Fruit fly (Drosophila melanogaster) whole organism, embryonic: ENCODE data around the gene Obp99d.

Source experiments
- Ada2b ChIP-seq: fragments of 200-800 bp; sonication (Bioruptor generic); IDR thresholded peaks from 2 replicates; pipeline ENCODE4 v1.3.6; 2022; ENCODE audit warnings: missing biosample characterization, missing genetic modification characterization
- Adf1 ChIP-seq: fragments of 200-800 bp; sonication (Bioruptor generic); IDR thresholded peaks from 2 replicates; pipeline ENCODE4 v1.3.6; 2022; ENCODE audit warnings: missing biosample characterization, missing genetic modification characterization
- Atf6 ChIP-seq: fragments of 200-800 bp; sonication (Bioruptor generic); IDR thresholded peaks from 2 replicates; pipeline ENCODE4 v1.3.6; 2022; ENCODE audit warnings: missing biosample characterization, missing genetic modification characterization
- CG10366 ChIP-seq: fragments of 200-800 bp; sonication (Bioruptor generic); IDR thresholded peaks from 2 replicates; pipeline ENCODE4 v1.3.6; 2022; ENCODE audit warnings: missing biosample characterization, missing genetic modification characterization
- CG11085 ChIP-seq: fragments of 200-800 bp; sonication (Bioruptor generic); IDR thresholded peaks from 2 replicates; pipeline ENCODE4 v1.3.6; 2022; ENCODE audit warnings: missing biosample characterization, missing genetic modification characterization
- CG11696 ChIP-seq: fragments of 200-800 bp; sonication (Bioruptor generic); IDR thresholded peaks from 2 replicates; pipeline ENCODE4 v1.3.6; 2022; ENCODE audit warnings: missing biosample characterization, missing genetic modification characterization
- CG12391 ChIP-seq: fragments of 200-800 bp; sonication (Bioruptor generic); optimal IDR thresholded peaks from 3 replicates; lab custom pipeline; 2018; ENCODE audit warnings: missing biosample characterization, mild to moderate bottlenecking, missing genetic modification characterization, moderate library complexity
- CG14441 ChIP-seq: fragments of 200-800 bp; sonication (Bioruptor generic); IDR thresholded peaks from 2 replicates; pipeline ENCODE4 v1.3.6; 2022; ENCODE audit warnings: missing biosample characterization, missing genetic modification characterization
- CG14965 ChIP-seq: fragments of 200-800 bp; sonication (Bioruptor generic); optimal IDR thresholded peaks from 2 replicates; lab custom pipeline; 2016; ENCODE audit warnings: missing biosample characterization, missing genetic modification characterization, borderline replicate concordance
- CG1602 ChIP-seq: fragments of 200-800 bp; sonication (Bioruptor generic); optimal IDR thresholded peaks from 3 replicates; lab custom pipeline; 2016; ENCODE audit warnings: missing biosample characterization, missing genetic modification characterization
- CG17186 ChIP-seq: fragments of 200-800 bp; sonication (Bioruptor generic); optimal IDR thresholded peaks from 3 replicates; lab custom pipeline; 2017; ENCODE audit warnings: missing biosample characterization, missing genetic modification reagents, missing genetic modification characterization
- CG30403 ChIP-seq: fragments of 200-800 bp; sonication (Bioruptor generic); optimal IDR thresholded peaks from 3 replicates; lab custom pipeline; 2016; ENCODE audit warnings: missing biosample characterization, missing genetic modification characterization
- CG3838 ChIP-seq: fragments of 200-800 bp; sonication (Bioruptor generic); optimal IDR thresholded peaks from 3 replicates; lab custom pipeline; 2016; ENCODE audit warnings: missing biosample characterization, missing genetic modification characterization
- CG5180 ChIP-seq: fragments of 200-800 bp; sonication (Bioruptor generic); optimal IDR thresholded peaks from 3 replicates; lab custom pipeline; 2017; ENCODE audit warnings: missing biosample characterization, missing genetic modification characterization, mild to moderate bottlenecking, moderate library complexity, missing genetic modification reagents
- CG6272 ChIP-seq: fragments of 200-800 bp; sonication (Bioruptor generic); IDR thresholded peaks from 2 replicates; pipeline ENCODE4 v1.3.6; 2022; ENCODE audit warnings: missing biosample characterization, missing genetic modification characterization
- CG7839 ChIP-seq: fragments of 200-800 bp; sonication (Bioruptor generic); optimal IDR thresholded peaks from 3 replicates; lab custom pipeline; 2018; ENCODE audit warnings: missing biosample characterization, mild to moderate bottlenecking, missing genetic modification characterization, moderate library complexity
- CG8388 ChIP-seq: fragments of 200-800 bp; sonication (Bioruptor generic); optimal IDR thresholded peaks from 2 replicates; lab custom pipeline; 2019; ENCODE audit warnings: missing biosample characterization, mild to moderate bottlenecking, missing genetic modification characterization, moderate library complexity
- CG9609 ChIP-seq: fragments of 200-800 bp; sonication (Bioruptor generic); optimal IDR thresholded peaks from 3 replicates; lab custom pipeline; 2016; ENCODE audit warnings: missing biosample characterization, missing genetic modification characterization
- CG9932 ChIP-seq: fragments of 200-800 bp; sonication (Bioruptor generic); IDR thresholded peaks from 2 replicates; pipeline ENCODE4 v1.3.6; 2022; ENCODE audit warnings: missing biosample characterization, missing genetic modification characterization
- Hey ChIP-seq: fragments of 200-800 bp; sonication (Bioruptor generic); optimal IDR thresholded peaks from 3 replicates; lab custom pipeline; 2018; ENCODE audit warnings: missing biosample characterization, mild to moderate bottlenecking, missing genetic modification characterization
- Hr78 ChIP-seq, 2 experiments: fragments of 200-800 bp in 1 of 2; fragments of >200 bp in 1 of 2; sonication (Bioruptor generic) in 1 of 2; optimal IDR thresholded peaks; 2 replicates each; lab custom pipeline; 2017 to 2019; ENCODE audit warnings: missing biosample characterization in 2 of 2, missing genetic modification characterization in 2 of 2, mild to moderate bottlenecking in 1 of 2, moderate library complexity in 1 of 2
- Myb ChIP-seq: fragments of 200-800 bp; sonication (Bioruptor generic); optimal IDR thresholded peaks from 2 replicates; lab custom pipeline; 2016; ENCODE audit warnings: missing biosample characterization, missing genetic modification characterization
- NC2β ChIP-seq: fragments of 200-800 bp; sonication (Bioruptor generic); optimal IDR thresholded peaks from 2 replicates; lab custom pipeline; 2016; ENCODE audit warnings: missing biosample characterization, missing genetic modification characterization
- NFAT ChIP-seq: fragments of 200-800 bp; sonication (Bioruptor generic); IDR thresholded peaks from 2 replicates; pipeline ENCODE4 v1.3.6; 2022; ENCODE audit warnings: missing biosample characterization, missing genetic modification characterization
- Nf-YA ChIP-seq: fragments of 200-800 bp; sonication (Bioruptor generic); IDR thresholded peaks from 2 replicates; pipeline ENCODE4 v1.3.6; 2022; ENCODE audit warnings: missing biosample characterization, missing genetic modification characterization
- Nf-YC ChIP-seq: fragments of 200-800 bp; optimal IDR thresholded peaks from 3 replicates; lab custom pipeline; 2019; ENCODE audit warnings: missing biosample characterization, mild to moderate bottlenecking, missing genetic modification characterization, moderate library complexity
- Oli ChIP-seq: fragments of 200-800 bp; sonication (Bioruptor generic); optimal IDR thresholded peaks from 2 replicates; lab custom pipeline; 2018; ENCODE audit warnings: missing biosample characterization, mild to moderate bottlenecking, missing genetic modification characterization, moderate library complexity
- Six4 ChIP-seq: fragments of 200-800 bp; sonication (Bioruptor generic); optimal IDR thresholded peaks from 2 replicates; lab custom pipeline; 2016; ENCODE audit warnings: missing biosample characterization, missing genetic modification characterization
- Stat92E ChIP-seq, 3 experiments: fragments of >200 bp in 2 of 3; fragments of 200-800 bp in 1 of 3; sonication (Bioruptor generic) in 1 of 3; optimal IDR thresholded peaks; 2 replicates each; lab custom pipeline; 2017 to 2019; ENCODE audit warnings: missing biosample characterization in 3 of 3, missing genetic modification characterization in 3 of 3, mild to moderate bottlenecking in 1 of 3, moderate library complexity in 1 of 3
- abd-A ChIP-seq: fragments of 200-800 bp; sonication (Bioruptor generic); optimal IDR thresholded peaks from 3 replicates; lab custom pipeline; 2019; ENCODE audit warnings: missing biosample characterization, mild to moderate bottlenecking, missing genetic modification characterization, moderate library complexity
- ac ChIP-seq: fragments of 200-800 bp; sonication (Bioruptor generic); optimal IDR thresholded peaks from 3 replicates; lab custom pipeline; 2017; ENCODE audit warnings: missing biosample characterization, mild to moderate bottlenecking, missing genetic modification characterization
- bcd ChIP-seq: fragments of 200-800 bp; sonication (Bioruptor generic); optimal IDR thresholded peaks from 2 replicates; lab custom pipeline; 2017; ENCODE audit warnings: missing biosample characterization, mild to moderate bottlenecking, missing genetic modification characterization
- bsh ChIP-seq, 2 experiments: fragments of 200-800 bp; sonication (Bioruptor generic); optimal IDR thresholded peaks; 2 replicates each; lab custom pipeline; 2017 to 2018; ENCODE audit warnings: mild to moderate bottlenecking in 2 of 2, missing biosample characterization in 2 of 2, missing genetic modification characterization in 2 of 2, moderate library complexity in 1 of 2
- cg ChIP-seq: fragments of 200-800 bp; sonication (Bioruptor generic); optimal IDR thresholded peaks from 3 replicates; lab custom pipeline; 2019; ENCODE audit warnings: missing biosample characterization, mild to moderate bottlenecking, missing genetic modification characterization, moderate library complexity
- crc ChIP-seq: fragments of 200-800 bp; sonication (Bioruptor generic); optimal IDR thresholded peaks from 2 replicates; lab custom pipeline; 2016; ENCODE audit warnings: missing biosample characterization, missing genetic modification characterization
- cwo ChIP-seq: fragments of 200-800 bp; sonication (Bioruptor generic); optimal IDR thresholded peaks from 3 replicates; lab custom pipeline; 2017; ENCODE audit warnings: missing biosample characterization, missing genetic modification characterization, mild to moderate bottlenecking, moderate library complexity, missing genetic modification reagents
- dmrt99B ChIP-seq: fragments of 200-800 bp; sonication (Bioruptor generic); optimal IDR thresholded peaks from 2 replicates; lab custom pipeline; 2018; ENCODE audit warnings: missing biosample characterization, mild to moderate bottlenecking, missing genetic modification characterization, moderate library complexity
- ewg ChIP-seq: fragments of 200-800 bp; sonication (Bioruptor generic); optimal IDR thresholded peaks from 3 replicates; lab custom pipeline; 2017; ENCODE audit warnings: mild to moderate bottlenecking, missing biosample characterization, missing genetic modification reagents, missing genetic modification characterization
- fd3F ChIP-seq: fragments of 200-800 bp; sonication (Bioruptor generic); optimal IDR thresholded peaks from 2 replicates; lab custom pipeline; 2018; ENCODE audit warnings: missing biosample characterization, mild to moderate bottlenecking, missing genetic modification characterization, moderate library complexity
- gce ChIP-seq: fragments of 200-800 bp; sonication (Bioruptor generic); IDR thresholded peaks from 3 replicates; pipeline ENCODE4 v1.3.6; 2022; ENCODE audit warnings: missing biosample characterization, missing genetic modification characterization
- grau ChIP-seq: fragments of 200-800 bp; optimal IDR thresholded peaks from 3 replicates; lab custom pipeline; 2019; ENCODE audit warnings: missing biosample characterization, mild to moderate bottlenecking, missing genetic modification characterization, moderate library complexity
- ken ChIP-seq: fragments of 200-800 bp; sonication (Bioruptor generic); IDR thresholded peaks from 3 replicates; pipeline ENCODE4 v1.3.6; 2022; ENCODE audit warnings: missing biosample characterization, missing genetic modification characterization
- lab ChIP-seq: fragments of 200-800 bp; sonication (Bioruptor generic); optimal IDR thresholded peaks from 3 replicates; lab custom pipeline; 2017; ENCODE audit warnings: missing biosample characterization, missing genetic modification characterization, mild to moderate bottlenecking, moderate library complexity, missing genetic modification reagents
- pita ChIP-seq: fragments of 200-800 bp; sonication (Bioruptor generic); optimal IDR thresholded peaks from 2 replicates; lab custom pipeline; 2017; ENCODE audit warnings: missing biosample characterization, mild to moderate bottlenecking, missing genetic modification characterization
- rib ChIP-seq: fragments of 200-800 bp; sonication (Bioruptor generic); IDR thresholded peaks from 2 replicates; pipeline ENCODE4 v1.3.6; 2022; ENCODE audit warnings: missing biosample characterization, missing genetic modification characterization
- slou ChIP-seq: fragments of 200-800 bp; sonication (Bioruptor generic); optimal IDR thresholded peaks from 3 replicates; lab custom pipeline; 2016; ENCODE audit warnings: missing biosample characterization, missing genetic modification characterization
- vnd ChIP-seq: fragments of 200-800 bp; sonication (Bioruptor generic); IDR thresholded peaks from 3 replicates; pipeline ENCODE4 v1.3.6; 2022; ENCODE audit warnings: missing biosample characterization, missing genetic modification characterization; ENCODE audit not compliant: partially characterized antibody
- wdn ChIP-seq: fragments of 200-800 bp; sonication (Bioruptor generic); IDR thresholded peaks from 2 replicates; pipeline ENCODE4 v1.3.6; 2022; ENCODE audit warnings: missing biosample characterization, missing genetic modification characterization
- zen ChIP-seq: fragments of 200-800 bp; sonication (Bioruptor generic); optimal IDR thresholded peaks from 3 replicates; lab custom pipeline; 2018; ENCODE audit warnings: missing biosample characterization, mild to moderate bottlenecking, missing genetic modification characterization, moderate library complexity

Gene Obp99d

DNA sequence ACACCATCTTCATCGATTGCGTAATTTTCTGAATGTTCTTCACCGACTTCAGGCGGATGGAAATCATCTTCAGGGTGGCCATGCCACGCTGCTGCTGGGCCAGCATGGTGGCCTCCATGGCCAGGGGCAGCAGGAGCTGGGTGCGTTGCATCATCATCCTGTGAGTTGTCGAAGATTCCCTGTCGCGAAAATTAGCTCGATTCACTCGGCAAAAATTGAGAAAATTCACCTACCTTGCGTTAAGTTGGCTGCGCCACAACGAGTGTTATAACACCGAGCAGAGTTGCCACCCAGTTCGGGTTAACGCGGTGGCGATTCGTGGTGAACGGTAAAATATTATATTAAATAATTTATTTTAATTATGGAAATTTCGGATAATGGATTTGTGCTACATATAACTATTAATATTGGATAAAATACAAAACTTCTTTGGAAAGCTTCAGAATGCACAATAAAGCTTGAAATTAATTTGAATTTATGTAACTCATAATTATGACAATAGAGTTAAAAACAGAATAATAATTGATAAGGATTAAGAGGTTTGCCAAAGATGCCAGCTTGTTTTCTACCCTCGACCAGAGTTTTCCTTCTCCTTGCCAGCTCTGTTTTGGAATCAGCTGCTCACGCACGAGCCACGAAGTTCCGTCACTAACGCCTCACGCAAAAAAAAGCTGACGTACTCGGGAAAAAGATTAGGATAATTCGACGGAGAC, 34.4 kb downstream of the Obp99d start, which contains the start of the genes ATPsyngamma and yata (continued):
- TF ChIP-seq bcd, result peak; percentile 66
- TF ChIP-seq slou (GFP tag; lab: Kevin White, UChicago), result no peak
- no peak for TF ChIP-seq Six4
- TF ChIP-seq CG11085 (GFP tag; lab: Robert Waterston, UW), result no peak
- TF ChIP-seq gce (GFP tag; lab: Robert Waterston, UW), result no peak
- peak; percentile 49 for TF ChIP-seq grau (tag; lab: Kevin White, UChicago)
- TF ChIP-seq CG14441 (GFP tag; lab: Robert Waterston, UW), result no peak
- TF ChIP-seq cwo (GFP tag; lab: Kevin White, UChicago), result no peak
- no peak for TF ChIP-seq CG6272 (GFP tag; lab: Robert Waterston, UW)
- no peak; the same call in 1 of the 2 replicates for TF ChIP-seq Adf1 (GFP tag; lab: Robert Waterston, UW)
- no peak for TF ChIP-seq CG7839 (tag; lab: Kevin White, UChicago)
- peak; percentile 53; the same call in 1 of the 2 replicates for TF ChIP-seq CG9932 (GFP tag; lab: Robert Waterston, UW)
- TF ChIP-seq Stat92E (GFP tag; optimal IDR thresholded peaks at IDR 0.05; lab: Kevin White, UChicago), result no peak
- no peak for TF ChIP-seq Hr78 (GFP tag; optimal IDR thresholded peaks at IDR 0.05; lab: Kevin White, UChicago)
- no peak for TF ChIP-seq Hey (tag; lab: Kevin White, UChicago)
- no peak for TF ChIP-seq bsh (GFP tag; optimal IDR thresholded peaks at IDR 0.05; lab: Kevin White, UChicago)
- TF ChIP-seq CG1602 (GFP tag; lab: Kevin White, UChicago), result peak; percentile 1
- no peak for TF ChIP-seq dmrt99B (tag; lab: Kevin White, UChicago)
- TF ChIP-seq ken, result 0 out of 3 replicates have a peak, but pooled peaks have one; percentile 44
- no peak for TF ChIP-seq CG5180 (GFP tag; lab: Kevin White, UChicago)
- no peak for TF ChIP-seq pita (GFP tag; lab: Kevin White, UChicago)
- no peak for TF ChIP-seq CG11696 (GFP tag; lab: Robert Waterston, UW)
- peak; percentile 49 for TF ChIP-seq Nf-YC (tag; lab: Kevin White, UChicago)
- TF ChIP-seq CG3838 (GFP tag; lab: Kevin White, UChicago), result no peak
- TF ChIP-seq zen (tag; lab: Kevin White, UChicago), result peak; percentile 36
- peak; percentile 11 for TF ChIP-seq ewg (GFP tag; lab: Kevin White, UChicago)
- TF ChIP-seq lab (GFP tag; lab: Kevin White, UChicago), result no peak
- TF ChIP-seq Atf6 (GFP tag; lab: Robert Waterston, UW), result no peak
- peak; percentile 19 for TF ChIP-seq Oli (tag; lab: Kevin White, UChicago)
- TF ChIP-seq CG8388 (GFP tag; lab: Kevin White, UChicago), result no peak
- TF ChIP-seq abd-A (tag; lab: Kevin White, UChicago), result no peak
- no peak for TF ChIP-seq cg
- TF ChIP-seq Myb, result no peak
- no peak for TF ChIP-seq Nf-YA (GFP tag; lab: Robert Waterston, UW)
- TF ChIP-seq NFAT, result no peak
- 0 out of 2 replicates have a peak, but pooled peaks have one; percentile 28 for TF ChIP-seq rib (GFP tag; lab: Robert Waterston, UW)
- no peak for TF ChIP-seq ac (GFP tag; lab: Kevin White, UChicago)
- TF ChIP-seq NC2β (GFP tag; lab: Kevin White, UChicago), result no peak
- no peak for TF ChIP-seq CG14965 (GFP tag; lab: Kevin White, UChicago)
- no peak for TF ChIP-seq CG9609 (GFP tag; lab: Kevin White, UChicago)
- TF ChIP-seq wdn (GFP tag; lab: Robert Waterston, UW), result no peak
- no peak for TF ChIP-seq crc
- TF ChIP-seq vnd (GFP tag; lab: Robert Waterston, UW), result peak; percentile 62; the same call in 2 of the 3 replicates
- TF ChIP-seq CG10366 (GFP tag; lab: Robert Waterston, UW), result peak; percentile 35; the same call in 1 of the 2 replicates
- TF ChIP-seq CG30403 (GFP tag; lab: Kevin White, UChicago), result peak; percentile 9
- no peak for TF ChIP-seq Ada2b
- peak; percentile 67 for TF ChIP-seq CG12391 (tag; lab: Kevin White, UChicago)
- TF ChIP-seq fd3F (GFP tag; lab: Kevin White, UChicago), result no peak
- peak; percentile 5 for TF ChIP-seq CG17186 (GFP tag; lab: Kevin White, UChicago)
